Worm (Caenorhabditis elegans) whole organism, L4 larva: ENCODE measurements around the gene dnj-2.

Source experiments
- lin-1 ChIP-seq: fragments of 200-800 bp; sonication (Bioruptor generic); IDR thresholded peaks from 2 replicates; pipeline ENCODE4 v1.3.6; 2022; ENCODE audit warnings: missing genetic modification reagents, missing genetic modification characterization, missing compliant biosample characterization
- lin-13 ChIP-seq: fragments of 150-350 bp; optimal IDR thresholded peaks from 2 replicates; lab custom pipeline; 2014; ENCODE audit warnings: missing biosample characterization, missing genetic modification reagents, missing genetic modification characterization
- nhr-77 ChIP-seq: fragments of 150-350 bp; optimal IDR thresholded peaks from 2 replicates; lab custom pipeline; 2014; ENCODE audit warnings: missing biosample characterization, missing genetic modification characterization

DNA sequence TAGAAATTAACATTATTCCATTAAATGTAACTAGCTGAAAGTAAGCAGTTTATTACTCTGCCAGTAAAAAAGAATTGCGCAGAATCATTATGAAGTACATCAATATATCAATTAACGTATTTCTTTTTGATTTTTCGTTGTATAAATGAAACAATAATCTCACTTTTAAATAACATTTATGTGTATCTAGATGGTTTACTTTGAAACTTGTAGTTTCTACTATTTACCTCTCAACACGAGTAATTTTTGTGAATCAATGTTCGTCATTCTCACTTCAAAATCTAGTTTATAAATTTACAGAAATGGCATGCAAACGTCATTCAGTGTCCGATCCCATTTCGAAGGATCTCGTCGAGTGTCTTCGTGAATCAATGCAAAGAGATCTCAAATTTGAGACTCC is 3.3 kb upstream of the dnj-2 start, which contains the start of gene gspd-1:
- TF ChIP-seq lin-1 (GFP tag; lab: Robert Waterston, UW) (no peak), nhr-77 (tag; lab: Kevin White, UChicago) (no peak), lin-13 (GFP tag; lab: Kevin White, UChicago) (no peak)
